Fruit fly (Drosophila melanogaster) whole organism, embryonic: ENCODE data around the gene GstD10.

ENCODE experiments used
- CG11456 ChIP-seq: fragments of 200-800 bp; sonication (Bioruptor generic); IDR thresholded peaks from 3 replicates; pipeline ENCODE4 v1.3.6; 2022; ENCODE audit warnings: missing biosample characterization, missing genetic modification characterization
- CG12104 ChIP-seq: fragments of 200-800 bp; sonication (Bioruptor generic); optimal IDR thresholded peaks from 3 replicates; lab custom pipeline; 2016; ENCODE audit warnings: missing biosample characterization, missing genetic modification characterization
- CG12659 ChIP-seq: fragments of 200-800 bp; sonication (Bioruptor generic); optimal IDR thresholded peaks from 3 replicates; lab custom pipeline; 2017; ENCODE audit warnings: mild to moderate bottlenecking, missing biosample characterization, missing genetic modification reagents, missing genetic modification characterization
- CG14710 ChIP-seq: fragments of 200-800 bp; sonication (Bioruptor generic); optimal IDR thresholded peaks from 3 replicates; lab custom pipeline; 2019; ENCODE audit warnings: missing biosample characterization, mild to moderate bottlenecking, missing genetic modification characterization, moderate library complexity
- CG15514 ChIP-seq: fragments of 200-800 bp; sonication (Bioruptor generic); optimal IDR thresholded peaks from 3 replicates; lab custom pipeline; 2017; ENCODE audit warnings: missing biosample characterization, missing genetic modification characterization, mild to moderate bottlenecking, moderate library complexity, missing genetic modification reagents
- CG17359 ChIP-seq: fragments of 200-800 bp; sonication (Bioruptor generic); optimal IDR thresholded peaks from 3 replicates; lab custom pipeline; 2018; ENCODE audit warnings: missing biosample characterization, mild to moderate bottlenecking, missing genetic modification characterization, moderate library complexity
- CG17829 ChIP-seq: fragments of 200-800 bp; optimal IDR thresholded peaks from 2 replicates; lab custom pipeline; 2019; ENCODE audit warnings: missing biosample characterization, mild to moderate bottlenecking, missing genetic modification characterization, moderate library complexity
- CG34224 ChIP-seq: fragments of 200-800 bp; sonication (Bioruptor generic); IDR thresholded peaks from 3 replicates; pipeline ENCODE4 v1.3.6; 2022; ENCODE audit warnings: missing biosample characterization, missing genetic modification characterization; ENCODE audit not compliant: partially characterized antibody
- CG34376 ChIP-seq: fragments of 200-800 bp; sonication (Bioruptor generic); optimal IDR thresholded peaks from 2 replicates; lab custom pipeline; 2018; ENCODE audit warnings: missing biosample characterization, mild to moderate bottlenecking, missing genetic modification characterization
- CG42726 ChIP-seq: fragments of 200-800 bp; sonication (Bioruptor generic); IDR thresholded peaks from 2 replicates; pipeline ENCODE4 v1.3.6; 2022; ENCODE audit warnings: missing biosample characterization, missing genetic modification characterization; ENCODE audit not compliant: partially characterized antibody
- CG4424 ChIP-seq: fragments of 200-800 bp; sonication (Bioruptor generic); optimal IDR thresholded peaks from 3 replicates; lab custom pipeline; 2016; ENCODE audit warnings: missing biosample characterization, missing genetic modification characterization
- CG4617 ChIP-seq: fragments of 200-800 bp; sonication (Bioruptor generic); optimal IDR thresholded peaks from 3 replicates; lab custom pipeline; 2016; ENCODE audit warnings: missing biosample characterization, missing genetic modification characterization, borderline replicate concordance
- CG7839 ChIP-seq: fragments of 200-800 bp; sonication (Bioruptor generic); optimal IDR thresholded peaks from 3 replicates; lab custom pipeline; 2018; ENCODE audit warnings: missing biosample characterization, mild to moderate bottlenecking, missing genetic modification characterization, moderate library complexity
- CG7987 ChIP-seq: fragments of 200-800 bp; sonication (Bioruptor generic); optimal IDR thresholded peaks from 2 replicates; lab custom pipeline; 2018; ENCODE audit warnings: missing biosample characterization, mild to moderate bottlenecking, missing genetic modification characterization, moderate library complexity
- CG8924 ChIP-seq: fragments of 200-800 bp; optimal IDR thresholded peaks from 3 replicates; lab custom pipeline; 2019; ENCODE audit warnings: missing biosample characterization, mild to moderate bottlenecking, missing genetic modification characterization, moderate library complexity
- CoRest ChIP-seq: fragments of 200-800 bp; sonication (Bioruptor generic); optimal IDR thresholded peaks from 3 replicates; lab custom pipeline; 2018; ENCODE audit warnings: missing biosample characterization, mild to moderate bottlenecking, missing genetic modification characterization, moderate library complexity
- Dek ChIP-seq: fragments of 200-800 bp; sonication (Bioruptor generic); optimal IDR thresholded peaks from 3 replicates; lab custom pipeline; 2019; ENCODE audit warnings: missing biosample characterization, mild to moderate bottlenecking, missing genetic modification characterization, moderate library complexity
- Dp ChIP-seq: fragments of 200-800 bp; sonication (Bioruptor generic); optimal IDR thresholded peaks from 2 replicates; lab custom pipeline; 2018; ENCODE audit warnings: missing biosample characterization, mild to moderate bottlenecking, missing genetic modification characterization, moderate library complexity
- Ets65A ChIP-seq: fragments of 200-800 bp; sonication (Bioruptor generic); peaks from one replicate; lab custom pipeline; 2016; ENCODE audit warnings: missing biosample characterization, missing genetic modification characterization
- HmgZ ChIP-seq: fragments of 200-800 bp; sonication (Bioruptor generic); optimal IDR thresholded peaks from 2 replicates; lab custom pipeline; 2018; ENCODE audit warnings: missing biosample characterization, mild to moderate bottlenecking, missing genetic modification characterization
- MBD-R2 ChIP-seq: fragments of 200-800 bp; sonication (Bioruptor generic); IDR thresholded peaks from 2 replicates; pipeline ENCODE4 v1.3.6; 2022; ENCODE audit warnings: missing biosample characterization, missing genetic modification characterization
- MESR4 ChIP-seq: fragments of 200-800 bp; sonication (Bioruptor generic); optimal IDR thresholded peaks from 2 replicates; lab custom pipeline; 2018; ENCODE audit warnings: missing biosample characterization, mild to moderate bottlenecking, missing genetic modification characterization, moderate library complexity
- MTF-1 ChIP-seq: fragments of 200-800 bp; sonication (Bioruptor generic); optimal IDR thresholded peaks from 2 replicates; lab custom pipeline; 2018; ENCODE audit warnings: missing biosample characterization, mild to moderate bottlenecking, missing genetic modification characterization, borderline replicate concordance
- Nf-YA ChIP-seq: fragments of 200-800 bp; sonication (Bioruptor generic); IDR thresholded peaks from 2 replicates; pipeline ENCODE4 v1.3.6; 2022; ENCODE audit warnings: missing biosample characterization, missing genetic modification characterization
- Pdp1 ChIP-seq, 2 experiments: fragments of 200-800 bp; sonication (Bioruptor generic); optimal IDR thresholded peaks; 3 replicates each; lab custom pipeline; 2016; ENCODE audit warnings: missing biosample characterization in 2 of 2, missing genetic modification characterization in 2 of 2, mild to moderate bottlenecking in 1 of 2, moderate library complexity in 1 of 2
- Xbp1 ChIP-seq: fragments of 200-800 bp; sonication (Bioruptor generic); optimal IDR thresholded peaks from 3 replicates; lab custom pipeline; 2016; ENCODE audit warnings: missing biosample characterization, mild to moderate bottlenecking, missing genetic modification characterization
- YL-1 ChIP-seq: fragments of 200-800 bp; sonication (Bioruptor generic); optimal IDR thresholded peaks from 3 replicates; lab custom pipeline; 2017; ENCODE audit warnings: missing biosample characterization, mild to moderate bottlenecking, missing genetic modification characterization
- al ChIP-seq: fragments of 200-800 bp; sonication (Bioruptor generic); IDR thresholded peaks from 2 replicates; pipeline ENCODE4 v1.3.6; 2022; ENCODE audit warnings: missing biosample characterization, missing genetic modification characterization
- amos ChIP-seq: fragments of 200-800 bp; sonication (Bioruptor generic); IDR thresholded peaks from 2 replicates; pipeline ENCODE4 v1.3.6; 2022; ENCODE audit warnings: missing biosample characterization, missing genetic modification characterization; ENCODE audit not compliant: partially characterized antibody
- chinmo ChIP-seq: fragments of 200-800 bp; sonication (Bioruptor generic); IDR thresholded peaks from 4 replicates; pipeline ENCODE4 v1.3.6; 2022; ENCODE audit warnings: missing biosample characterization, missing genetic modification characterization; ENCODE audit not compliant: partially characterized antibody
- gsb ChIP-seq: fragments of 200-800 bp; sonication (Bioruptor generic); IDR thresholded peaks from 2 replicates; pipeline ENCODE4 v1.3.6; 2022; ENCODE audit warnings: missing biosample characterization, missing genetic modification characterization
- hb ChIP-seq: fragments of 200-800 bp; sonication (Bioruptor generic); IDR thresholded peaks from 3 replicates; pipeline ENCODE4 v1.3.6; 2022; ENCODE audit warnings: missing biosample characterization, missing genetic modification characterization; ENCODE audit not compliant: partially characterized antibody
- insv ChIP-seq, 2 experiments: fragments of 200-800 bp; sonication (Bioruptor generic); optimal IDR thresholded peaks; 3 replicates each; lab custom pipeline; 2016 to 2018; ENCODE audit warnings: missing biosample characterization in 2 of 2, missing genetic modification characterization in 2 of 2
- inv ChIP-seq: fragments of 200-800 bp; sonication (Bioruptor generic); IDR thresholded peaks from 2 replicates; pipeline ENCODE4 v1.3.6; 2022; ENCODE audit warnings: missing biosample characterization, missing genetic modification characterization; ENCODE audit not compliant: partially characterized antibody
- kah ChIP-seq: fragments of 200-800 bp; sonication (Bioruptor generic); optimal IDR thresholded peaks from 2 replicates; lab custom pipeline; 2018; ENCODE audit warnings: missing biosample characterization, mild to moderate bottlenecking, missing genetic modification characterization
- mirr ChIP-seq: fragments of 200-800 bp; sonication (Bioruptor generic); optimal IDR thresholded peaks from 3 replicates; lab custom pipeline; 2018; ENCODE audit warnings: missing biosample characterization, mild to moderate bottlenecking, missing genetic modification characterization
- nmo ChIP-seq: fragments of 200-800 bp; sonication (Bioruptor generic); optimal IDR thresholded peaks from 2 replicates; lab custom pipeline; 2018; ENCODE audit warnings: missing biosample characterization, mild to moderate bottlenecking, missing genetic modification characterization, moderate library complexity
- nom ChIP-seq: fragments of 200-800 bp; sonication (Bioruptor generic); optimal IDR thresholded peaks from 2 replicates; lab custom pipeline; 2017; ENCODE audit warnings: missing biosample characterization, missing genetic modification characterization, mild to moderate bottlenecking, moderate library complexity, missing genetic modification reagents
- oc ChIP-seq: fragments of 200-800 bp; sonication (Bioruptor generic); optimal IDR thresholded peaks from 2 replicates; lab custom pipeline; 2018; ENCODE audit warnings: missing biosample characterization, mild to moderate bottlenecking, missing genetic modification characterization, moderate library complexity
- pita ChIP-seq: fragments of 200-800 bp; sonication (Bioruptor generic); optimal IDR thresholded peaks from 2 replicates; lab custom pipeline; 2017; ENCODE audit warnings: missing biosample characterization, mild to moderate bottlenecking, missing genetic modification characterization
- pzg ChIP-seq: fragments of 200-800 bp; sonication (Bioruptor generic); optimal IDR thresholded peaks from 3 replicates; lab custom pipeline; 2018; ENCODE audit warnings: missing biosample characterization, mild to moderate bottlenecking, missing genetic modification characterization, moderate library complexity
- sna ChIP-seq: fragments of 200-800 bp; sonication (Bioruptor generic); IDR thresholded peaks from 2 replicates; pipeline ENCODE4 v1.3.6; 2022; ENCODE audit warnings: missing biosample characterization, missing genetic modification characterization; ENCODE audit not compliant: partially characterized antibody
- trem ChIP-seq: fragments of 200-800 bp; optimal IDR thresholded peaks from 3 replicates; lab custom pipeline; 2019; ENCODE audit warnings: missing biosample characterization, mild to moderate bottlenecking, missing genetic modification characterization, moderate library complexity
- zen ChIP-seq: fragments of 200-800 bp; sonication (Bioruptor generic); optimal IDR thresholded peaks from 3 replicates; lab custom pipeline; 2018; ENCODE audit warnings: missing biosample characterization, mild to moderate bottlenecking, missing genetic modification characterization, moderate library complexity

Gene GstD10

DNA sequence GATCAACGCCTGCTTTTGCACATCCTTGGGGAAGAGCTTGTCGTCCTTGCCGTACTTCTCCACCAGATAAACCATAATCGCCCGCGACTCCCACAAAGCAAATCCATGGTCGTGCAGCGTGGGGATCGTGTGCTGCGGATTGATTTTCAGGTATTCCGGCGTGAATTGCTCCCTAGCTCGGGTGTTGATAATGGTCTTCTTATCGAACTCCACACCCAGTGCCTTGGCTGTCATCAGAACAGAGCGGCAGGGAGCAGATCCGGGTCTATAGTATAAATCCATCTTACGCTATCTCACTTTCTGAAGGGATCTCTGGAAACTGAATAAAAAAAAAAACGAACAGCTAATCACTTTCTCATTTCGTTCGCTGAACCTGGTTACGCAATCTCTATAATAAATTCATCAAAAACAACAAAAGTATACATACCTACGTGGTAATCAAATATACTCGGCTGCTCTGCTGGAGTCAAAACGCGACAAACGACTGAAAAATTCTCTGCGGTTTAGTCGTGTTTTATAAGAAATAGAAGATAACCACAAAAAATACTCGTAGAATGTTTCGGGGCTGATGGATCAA is at the start of gene GstD10:
GstD10 (minus strand) TSS at position 472 of the 577 bp plus-strand sequence.
- TF ChIP-seq chinmo (0 out of 4 replicates have a peak, but pooled peaks have one; percentile 20), al (GFP tag; lab: Robert Waterston, UW) (no peak), CG17359 (tag; lab: Kevin White, UChicago) (no peak), CG4617 (GFP tag; lab: Kevin White, UChicago) (no peak), CG7987 (GFP tag; lab: Kevin White, UChicago) (no peak), CG7839 (tag; lab: Kevin White, UChicago) (no peak), Pdp1 (GFP tag; optimal IDR thresholded peaks at IDR 0.05; lab: Kevin White, UChicago) (peak in 1 of 2 experiments; percentile 79)
- TF ChIP-seq, all 482 proteins: peak for 2

DNA sequence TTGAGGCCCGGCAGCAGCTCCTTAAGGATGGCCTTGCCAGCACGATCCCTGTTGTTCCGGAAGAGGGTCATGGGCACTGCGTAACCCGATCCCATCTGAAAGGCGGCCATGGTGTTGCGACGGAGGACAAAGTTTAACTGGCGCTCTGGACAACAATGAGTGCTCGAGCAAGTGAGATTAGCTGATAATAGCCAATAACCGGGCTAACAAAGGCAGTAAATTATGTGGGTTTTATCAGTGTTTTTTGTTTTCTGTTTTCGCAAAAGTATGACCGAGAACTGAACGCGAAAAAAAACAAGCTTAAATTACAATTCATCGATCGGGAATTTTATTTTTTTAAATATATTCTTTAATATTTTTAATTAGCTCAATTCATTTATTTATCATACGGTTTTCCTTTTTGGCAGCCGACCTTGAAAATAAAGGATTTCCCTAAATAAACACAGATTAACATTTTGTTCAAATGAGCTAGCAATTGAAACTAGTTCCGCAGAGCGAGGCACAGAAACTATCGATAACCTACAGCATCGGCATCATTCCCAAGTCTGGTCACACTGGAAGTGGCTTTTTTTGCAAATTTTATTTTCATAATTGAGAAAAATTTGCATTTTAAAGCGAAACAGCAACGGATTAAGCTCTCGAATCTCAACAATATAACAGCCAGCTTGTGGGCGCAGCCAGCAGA is 47.9 kb upstream of the GstD10 start, which contains the start of the genes Dip-C and pps:
Dip-C (minus strand) TSS at position 486 of the 685 bp plus-strand sequence.
pps (plus strand) TSS at position 555 of the 685 bp plus-strand sequence.
- TF ChIP-seq kah (GFP tag; lab: Kevin White, UChicago) = no peak
- TF ChIP-seq gsb (GFP tag; lab: Robert Waterston, UW) = no peak
- TF ChIP-seq hb (GFP tag; lab: Robert Waterston, UW) = peak; percentile 40; the same call in 1 of the 3 replicates
- TF ChIP-seq mirr = peak; percentile 23
- TF ChIP-seq CG8924 (tag; lab: Kevin White, UChicago) = peak; percentile 37
- TF ChIP-seq inv (GFP tag; lab: Robert Waterston, UW) = peak; percentile 65
- TF ChIP-seq CG42726 (GFP tag; lab: Robert Waterston, UW) = peak; percentile 52; the same call in 1 of the 2 replicates
- peak; percentile 29 for TF ChIP-seq Dp (GFP tag; lab: Kevin White, UChicago)
- peak; percentile 70 for TF ChIP-seq CG34224
- TF ChIP-seq amos (GFP tag; lab: Robert Waterston, UW) = peak; percentile 82
- peak; percentile 12 for TF ChIP-seq CG12104 (GFP tag; lab: Kevin White, UChicago)
- no peak for TF ChIP-seq CG11456 (GFP tag; lab: Robert Waterston, UW)
- TF ChIP-seq Xbp1 (GFP tag; lab: Kevin White, UChicago) = peak; percentile 3
- peak; percentile 46 for TF ChIP-seq CoRest
- TF ChIP-seq CG17829 (tag; lab: Kevin White, UChicago) = peak; percentile 56
- TF ChIP-seq MESR4 = peak; percentile 49
- no peak for TF ChIP-seq Nf-YA
- TF ChIP-seq MBD-R2 (GFP tag; lab: Robert Waterston, UW) = peak; percentile 84
- peak; percentile 84 for TF ChIP-seq YL-1 (GFP tag; lab: Kevin White, UChicago)
- no peak for TF ChIP-seq pita (GFP tag; lab: Kevin White, UChicago)
- peak; percentile 44 for TF ChIP-seq CG34376
- no peak for TF ChIP-seq oc (tag; lab: Kevin White, UChicago)
- TF ChIP-seq Ets65A = peak; percentile 22
- peak; percentile 40 for TF ChIP-seq nmo
- TF ChIP-seq insv (GFP tag; optimal IDR thresholded peaks at IDR 0.05; lab: Kevin White, UChicago) = peak in 1 of 2 experiments; percentile 22
- TF ChIP-seq MTF-1 (GFP tag; lab: Kevin White, UChicago) = no peak
- TF ChIP-seq CG15514 (GFP tag; lab: Kevin White, UChicago) = peak; percentile 99
- TF ChIP-seq zen = peak; percentile 20
- TF ChIP-seq CG12659 (GFP tag; lab: Kevin White, UChicago) = peak; percentile 63
- TF ChIP-seq HmgZ (tag; lab: Kevin White, UChicago) = peak; percentile 12
- peak; percentile 62; the same call in 1 of the 2 replicates for TF ChIP-seq sna
- peak; percentile 69 for TF ChIP-seq pzg (GFP tag; lab: Kevin White, UChicago)
- no peak for TF ChIP-seq CG4424 (GFP tag; lab: Kevin White, UChicago)
- no peak for TF ChIP-seq Dek
- TF ChIP-seq trem (tag; lab: Kevin White, UChicago) = peak; percentile 57
- peak; percentile 43 for TF ChIP-seq nom
- TF ChIP-seq CG14710 (tag; lab: Kevin White, UChicago) = peak; percentile 58
